Worm (Caenorhabditis elegans) whole organism, midembryonic: ENCODE results near the gene C23G10.5.

ENCODE experiments used
- T22C8.4 ChIP-seq: fragments of 200-800 bp; sonication (Bioruptor generic); IDR thresholded peaks from 2 replicates; pipeline ENCODE4 v1.3.6; 2022; ENCODE audit warnings: missing genetic modification characterization, missing compliant biosample characterization
- cog-1 ChIP-seq: sonication (generic microtip); optimal IDR thresholded peaks from 2 replicates; lab custom pipeline; 2016; ENCODE audit warnings: missing genetic modification characterization, missing compliant biosample characterization
- flt-1 ChIP-seq: fragments of 200-800 bp; sonication (Bioruptor generic); IDR thresholded peaks from 2 replicates; pipeline ENCODE4 v1.3.6; 2022; ENCODE audit warnings: missing genetic modification characterization, missing compliant biosample characterization
- med-1 ChIP-seq: sonication (generic microtip); optimal IDR thresholded peaks from 2 replicates; lab custom pipeline; 2017; ENCODE audit warnings: missing genetic modification characterization, mild to moderate bottlenecking, missing compliant biosample characterization, antibody characterized with exemption, missing genetic modification reagents; ENCODE audit not compliant: insufficient read depth
- ref-1 ChIP-seq: fragments of 200-800 bp; sonication (Bioruptor generic); conservative IDR thresholded peaks from 2 replicates; pipeline ENCODE4 v1.3.6; 2022; ENCODE audit warnings: missing genetic modification reagents, missing genetic modification characterization, missing compliant biosample characterization
- tab-1 ChIP-seq: fragments of 200-800 bp; sonication (Bioruptor generic); IDR thresholded peaks from 2 replicates; pipeline ENCODE4 v1.3.6; 2022; ENCODE audit warnings: missing genetic modification characterization, missing compliant biosample characterization
- ztf-23 ChIP-seq: fragments of 200-800 bp; sonication (Bioruptor generic); IDR thresholded peaks from 2 replicates; pipeline ENCODE4 v1.3.6; 2022; ENCODE audit warnings: missing genetic modification reagents, missing genetic modification characterization, missing compliant biosample characterization

DNA sequence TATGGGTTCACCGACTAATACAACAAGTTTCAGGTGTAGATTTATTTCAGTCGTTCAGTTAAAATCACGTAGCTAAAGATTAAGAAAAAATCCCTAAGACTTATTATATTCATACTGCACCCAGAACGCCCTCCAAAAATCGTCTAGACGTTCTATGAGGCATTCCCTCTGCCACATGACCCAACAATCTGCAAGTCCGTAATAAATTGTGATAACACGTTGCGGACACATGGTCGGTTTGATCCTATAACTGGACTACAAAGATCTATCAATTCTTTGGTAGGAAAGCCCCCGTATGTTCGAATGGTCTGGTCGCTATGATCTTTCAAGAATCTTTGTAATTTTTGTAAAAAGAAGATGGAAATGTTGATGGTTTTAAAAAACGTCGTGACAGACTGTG lies 25.0 kb downstream of the C23G10.5 start:
- TF ChIP-seq tab-1 (no peak), T22C8.4 (GFP tag; lab: Robert Waterston, UW) (no peak), ref-1 (GFP tag; lab: Robert Waterston, UW) (no peak), flt-1 (no peak), ztf-23 (GFP tag; lab: Robert Waterston, UW) (no peak), med-1 (GFP tag; lab: Kevin White, UChicago) (no peak), cog-1 (no peak)
